Fruit fly (Drosophila melanogaster) S2 (cell line): Measurements from ENCODE around the gene CG8136.

ENCODE experiments used
- CG8478 ChIP-seq: fragments of >200 bp; optimal IDR thresholded peaks from 2 replicates; lab custom pipeline; 2018
- CTCF ChIP-seq, 2 experiments: fragments of >200 bp; optimal IDR thresholded peaks; 2 replicates each; lab custom pipeline; 2018

The CG8136 gene

dm6 chr3R:8721071-8721470, at the start of gene CG8136:
TSS of gene CG8136 (plus strand) at chr3R:8721371.
- TF ChIP-seq CTCF (optimal IDR thresholded peaks at IDR 0.05; lab: Kevin White, UChicago) = no peak
- no peak for TF ChIP-seq CG8478 (lab: Kevin White, UChicago)

dm6 chr3R:8673803-8674234, 47.4 kb upstream of the CG8136 start, which contains the start of gene mRpL19:
TSS of gene mRpL19 (plus strand) at chr3R:8674109.
- TF ChIP-seq CTCF (optimal IDR thresholded peaks at IDR 0.05; lab: Kevin White, UChicago) (no peak), CG8478 (lab: Kevin White, UChicago) (no peak)

dm6 chr3R:8676560-8677000, 44.6 kb upstream of the CG8136 start, which contains the start of the genes Unc50, CG11755 and CG8043:
TSS of gene Unc50 (minus strand) at chr3R:8676613.
TSS of gene CG11755 (plus strand) at chr3R:8676915.
TSS of gene CG8043 (plus strand) at chr3R:8676915.
- TF ChIP-seq CG8478 (lab: Kevin White, UChicago) = no peak
- no peak for TF ChIP-seq CTCF (optimal IDR thresholded peaks at IDR 0.05; lab: Kevin White, UChicago)

dm6 chr3R:8679934-8680333, 41.2 kb upstream of the CG8136 start, which contains the start of gene CG33325:
TSS of gene CG33325 (minus strand) at chr3R:8680034.
- TF ChIP-seq CTCF (optimal IDR thresholded peaks at IDR 0.05; lab: Kevin White, UChicago) (no peak), CG8478 (lab: Kevin White, UChicago) (no peak)

- TF ChIP-seq CTCF (optimal IDR thresholded peaks at IDR 0.05; lab: Kevin White, UChicago) (no peak), CG8478 (lab: Kevin White, UChicago) (no peak)
These were observed 40.6 kb upstream of the CG8136 start for dm6 chr3R:8680611-8681010.

- no peak for TF ChIP-seq CG8478 (lab: Kevin White, UChicago)
- TF ChIP-seq CTCF (optimal IDR thresholded peaks at IDR 0.05; lab: Kevin White, UChicago) = no peak
These were observed 37.9 kb upstream of the CG8136 start for dm6 chr3R:8683280-8683679.

- TF ChIP-seq CTCF (optimal IDR thresholded peaks at IDR 0.05; lab: Kevin White, UChicago) (no peak), CG8478 (lab: Kevin White, UChicago) (no peak)
These were observed 36.6 kb upstream of the CG8136 start, which contains the start of gene CG44227 for dm6 chr3R:8684328-8685177. TSS of gene CG44227 (minus strand) at chr3R:8685176.

- TF ChIP-seq CG8478 (lab: Kevin White, UChicago) (no peak), CTCF (optimal IDR thresholded peaks at IDR 0.05; lab: Kevin White, UChicago) (no peak)
These were observed 34.7 kb upstream of the CG8136 start for dm6 chr3R:8686446-8686845.

dm6 chr3R:8694110-8694826, 26.9 kb upstream of the CG8136 start:
- TF ChIP-seq CG8478 (lab: Kevin White, UChicago) = no peak
- no peak for TF ChIP-seq CTCF (optimal IDR thresholded peaks at IDR 0.05; lab: Kevin White, UChicago)

dm6 chr3R:8697772-8698259, 23.4 kb upstream of the CG8136 start, which contains the start of gene hb:
TSS of gene hb (minus strand) at chr3R:8697822.
- TF ChIP-seq CG8478 (lab: Kevin White, UChicago) (no peak), CTCF (optimal IDR thresholded peaks at IDR 0.05; lab: Kevin White, UChicago) (no peak)

dm6 chr3R:8699230-8699629, 21.9 kb upstream of the CG8136 start:
- TF ChIP-seq CTCF (optimal IDR thresholded peaks at IDR 0.05; lab: Kevin White, UChicago) = no peak
- no peak for TF ChIP-seq CG8478 (lab: Kevin White, UChicago)

dm6 chr3R:8700660-8701059, 20.5 kb upstream of the CG8136 start:
- TF ChIP-seq CG8478 (lab: Kevin White, UChicago) (no peak), CTCF (optimal IDR thresholded peaks at IDR 0.05; lab: Kevin White, UChicago) (no peak)

dm6 chr3R:8701197-8701596, 20.0 kb upstream of the CG8136 start:
- no peak for TF ChIP-seq CG8478 (lab: Kevin White, UChicago)
- TF ChIP-seq CTCF (optimal IDR thresholded peaks at IDR 0.05; lab: Kevin White, UChicago) = no peak

- no peak for TF ChIP-seq CG8478 (lab: Kevin White, UChicago)
- TF ChIP-seq CTCF (optimal IDR thresholded peaks at IDR 0.05; lab: Kevin White, UChicago) = no peak
These were observed 16.5 kb upstream of the CG8136 start for dm6 chr3R:8704669-8705068.
